Fruit fly (Drosophila melanogaster) whole organism, embryonic: ENCODE measurements around the gene sa.

Experiments used
- Antp ChIP-seq: fragments of 200-800 bp; sonication (Bioruptor generic); optimal IDR thresholded peaks from 3 replicates; lab custom pipeline; 2016; ENCODE audit warnings: missing biosample characterization, missing genetic modification characterization
- Asciz ChIP-seq: fragments of 200-800 bp; sonication (Bioruptor generic); optimal IDR thresholded peaks from 2 replicates; lab custom pipeline; 2017; ENCODE audit warnings: missing biosample characterization, mild to moderate bottlenecking, missing genetic modification characterization, missing genetic modification reagents
- CG10462 ChIP-seq: fragments of 200-800 bp; sonication (Bioruptor generic); optimal IDR thresholded peaks from 2 replicates; lab custom pipeline; 2016; ENCODE audit warnings: missing biosample characterization, missing genetic modification characterization
- CG11696 ChIP-seq: fragments of 200-800 bp; sonication (Bioruptor generic); IDR thresholded peaks from 2 replicates; pipeline ENCODE4 v1.3.6; 2022; ENCODE audit warnings: missing biosample characterization, missing genetic modification characterization
- CG12659 ChIP-seq: fragments of 200-800 bp; sonication (Bioruptor generic); optimal IDR thresholded peaks from 3 replicates; lab custom pipeline; 2017; ENCODE audit warnings: mild to moderate bottlenecking, missing biosample characterization, missing genetic modification reagents, missing genetic modification characterization
- CG1529 ChIP-seq: fragments of 200-800 bp; sonication (Bioruptor generic); optimal IDR thresholded peaks from 3 replicates; lab custom pipeline; 2018; ENCODE audit warnings: missing biosample characterization, missing genetic modification characterization
- CG1603 ChIP-seq: fragments of 200-800 bp; sonication (Bioruptor generic); optimal IDR thresholded peaks from 2 replicates; lab custom pipeline; 2019; ENCODE audit warnings: missing biosample characterization, mild to moderate bottlenecking, missing genetic modification characterization, moderate library complexity
- CG1647 ChIP-seq: fragments of 200-800 bp; sonication (Bioruptor generic); optimal IDR thresholded peaks from 3 replicates; lab custom pipeline; 2016; ENCODE audit warnings: missing biosample characterization, missing genetic modification characterization
- CG17612 ChIP-seq: fragments of 200-800 bp; sonication (Bioruptor generic); IDR thresholded peaks from 2 replicates; pipeline ENCODE4 v1.3.6; 2022; ENCODE audit warnings: missing biosample characterization, missing genetic modification characterization
- CG30020 ChIP-seq: fragments of 200-800 bp; optimal IDR thresholded peaks from 2 replicates; lab custom pipeline; 2019; ENCODE audit warnings: missing biosample characterization, mild to moderate bottlenecking, missing genetic modification characterization, moderate library complexity
- CG32767 ChIP-seq: fragments of 200-800 bp; sonication (Bioruptor generic); IDR thresholded peaks from 2 replicates; pipeline ENCODE4 v1.3.6; 2022; ENCODE audit warnings: missing biosample characterization, missing genetic modification characterization
- CG6765 ChIP-seq: fragments of 200-800 bp; sonication (Bioruptor generic); optimal IDR thresholded peaks from 3 replicates; lab custom pipeline; 2017; ENCODE audit warnings: missing biosample characterization, mild to moderate bottlenecking, missing genetic modification characterization
- CG7987 ChIP-seq: fragments of 200-800 bp; sonication (Bioruptor generic); optimal IDR thresholded peaks from 2 replicates; lab custom pipeline; 2018; ENCODE audit warnings: missing biosample characterization, mild to moderate bottlenecking, missing genetic modification characterization, moderate library complexity
- CG9437 ChIP-seq: fragments of 200-800 bp; sonication (Bioruptor generic); optimal IDR thresholded peaks from 2 replicates; lab custom pipeline; 2018; ENCODE audit warnings: missing biosample characterization, mild to moderate bottlenecking, missing genetic modification characterization
- CG9817 ChIP-seq: fragments of 200-800 bp; sonication (Bioruptor generic); optimal IDR thresholded peaks from 2 replicates; lab custom pipeline; 2018; ENCODE audit warnings: missing biosample characterization, mild to moderate bottlenecking, missing genetic modification characterization, moderate library complexity
- CHES-1-like ChIP-seq: fragments of 200-800 bp; sonication (Bioruptor generic); optimal IDR thresholded peaks from 2 replicates; lab custom pipeline; 2016; ENCODE audit warnings: missing biosample characterization, missing genetic modification characterization
- D19B ChIP-seq: fragments of 200-800 bp; sonication (Bioruptor generic); optimal IDR thresholded peaks from 2 replicates; lab custom pipeline; 2017; ENCODE audit warnings: missing biosample characterization, mild to moderate bottlenecking, missing genetic modification characterization
- Doc2 ChIP-seq: fragments of 200-800 bp; sonication (Bioruptor generic); IDR thresholded peaks from 2 replicates; pipeline ENCODE4 v1.3.6; 2022; ENCODE audit warnings: missing biosample characterization, missing genetic modification characterization
- Dp ChIP-seq: fragments of 200-800 bp; sonication (Bioruptor generic); optimal IDR thresholded peaks from 2 replicates; lab custom pipeline; 2018; ENCODE audit warnings: missing biosample characterization, mild to moderate bottlenecking, missing genetic modification characterization, moderate library complexity
- Dref ChIP-seq: fragments of 200-800 bp; sonication (Bioruptor generic); IDR thresholded peaks from 2 replicates; pipeline ENCODE4 v1.3.6; 2022; ENCODE audit warnings: missing biosample characterization, missing genetic modification characterization
- Drgx ChIP-seq: fragments of 200-800 bp; sonication (Bioruptor generic); IDR thresholded peaks from 2 replicates; pipeline ENCODE4 v1.3.6; 2022; ENCODE audit warnings: missing biosample characterization, missing genetic modification characterization
- Eip74EF ChIP-seq, 2 experiments: fragments of 200-800 bp in 1 of 2; fragments of >200 bp in 1 of 2; sonication (Bioruptor generic) in 1 of 2; optimal IDR thresholded peaks; 2 replicates each; lab custom pipeline; 2017 to 2019; ENCODE audit warnings: missing biosample characterization in 2 of 2, missing genetic modification characterization in 2 of 2, mild to moderate bottlenecking in 1 of 2, moderate library complexity in 1 of 2
- Elba2 ChIP-seq: fragments of 200-800 bp; sonication (Bioruptor generic); optimal IDR thresholded peaks from 3 replicates; lab custom pipeline; 2016; ENCODE audit warnings: missing biosample characterization, missing genetic modification characterization
- GATAe ChIP-seq: fragments of 200-800 bp; sonication (Bioruptor generic); conservative IDR thresholded peaks from 2 replicates; pipeline ENCODE4 v1.3.6; 2022; ENCODE audit warnings: missing biosample characterization, missing genetic modification characterization
- HLH54F ChIP-seq: fragments of 200-800 bp; sonication (Bioruptor generic); optimal IDR thresholded peaks from 3 replicates; lab custom pipeline; 2016; ENCODE audit warnings: missing biosample characterization, missing genetic modification characterization
- HLHmδ ChIP-seq: fragments of 200-800 bp; sonication (Bioruptor generic); optimal IDR thresholded peaks from 2 replicates; lab custom pipeline; 2018; ENCODE audit warnings: missing biosample characterization, mild to moderate bottlenecking, missing genetic modification characterization, moderate library complexity
- Hr39 ChIP-seq: fragments of >200 bp; optimal IDR thresholded peaks from 2 replicates; lab custom pipeline; 2017
- Hr51 ChIP-seq, 2 experiments: fragments of 200-800 bp; sonication (Bioruptor generic); optimal IDR thresholded peaks; 2 replicates in 1 of 2; 3 replicates in 1 of 2; lab custom pipeline; 2016 to 2018; ENCODE audit warnings: missing biosample characterization in 2 of 2, missing genetic modification characterization in 2 of 2, mild to moderate bottlenecking in 1 of 2, moderate library complexity in 1 of 2
- Hsf ChIP-seq: fragments of 200-800 bp; sonication (Bioruptor generic); optimal IDR thresholded peaks from 3 replicates; lab custom pipeline; 2016; ENCODE audit warnings: missing biosample characterization, missing genetic modification characterization
- Meics ChIP-seq: fragments of 200-800 bp; sonication (Bioruptor generic); optimal IDR thresholded peaks from 2 replicates; lab custom pipeline; 2017; ENCODE audit warnings: missing biosample characterization, mild to moderate bottlenecking, missing genetic modification characterization
- Mrtf ChIP-seq: fragments of 200-800 bp; sonication (Bioruptor generic); IDR thresholded peaks from 3 replicates; pipeline ENCODE4 v1.3.6; 2022; ENCODE audit warnings: missing biosample characterization, missing genetic modification characterization
- Six4 ChIP-seq: fragments of 200-800 bp; sonication (Bioruptor generic); optimal IDR thresholded peaks from 2 replicates; lab custom pipeline; 2016; ENCODE audit warnings: missing biosample characterization, missing genetic modification characterization
- Stat92E ChIP-seq, 3 experiments: fragments of >200 bp in 2 of 3; fragments of 200-800 bp in 1 of 3; sonication (Bioruptor generic) in 1 of 3; optimal IDR thresholded peaks; 2 replicates each; lab custom pipeline; 2017 to 2019; ENCODE audit warnings: missing biosample characterization in 3 of 3, missing genetic modification characterization in 3 of 3, mild to moderate bottlenecking in 1 of 3, moderate library complexity in 1 of 3
- abd-A ChIP-seq: fragments of 200-800 bp; sonication (Bioruptor generic); optimal IDR thresholded peaks from 3 replicates; lab custom pipeline; 2019; ENCODE audit warnings: missing biosample characterization, mild to moderate bottlenecking, missing genetic modification characterization, moderate library complexity
- bsh ChIP-seq, 2 experiments: fragments of 200-800 bp; sonication (Bioruptor generic); optimal IDR thresholded peaks; 2 replicates each; lab custom pipeline; 2017 to 2018; ENCODE audit warnings: mild to moderate bottlenecking in 2 of 2, missing biosample characterization in 2 of 2, missing genetic modification characterization in 2 of 2, moderate library complexity in 1 of 2
- cas ChIP-seq: fragments of 200-800 bp; sonication (Bioruptor generic); IDR thresholded peaks from 2 replicates; pipeline ENCODE4 v1.3.6; 2022; ENCODE audit warnings: missing biosample characterization, missing genetic modification characterization
- corto ChIP-seq: fragments of 200-800 bp; sonication (Bioruptor generic); optimal IDR thresholded peaks from 2 replicates; lab custom pipeline; 2016; ENCODE audit warnings: missing biosample characterization, mild to moderate bottlenecking, missing genetic modification characterization, moderate library complexity
- danr ChIP-seq: fragments of 200-800 bp; sonication (Bioruptor generic); IDR thresholded peaks from 2 replicates; pipeline ENCODE4 v1.3.6; 2022; ENCODE audit warnings: missing biosample characterization, missing genetic modification characterization
- emc ChIP-seq: fragments of 200-800 bp; sonication (Bioruptor generic); optimal IDR thresholded peaks from 2 replicates; lab custom pipeline; 2016; ENCODE audit warnings: missing biosample characterization, missing genetic modification characterization
- eve ChIP-seq, 2 experiments: fragments of >200 bp; optimal IDR thresholded peaks; 2 replicates each; lab custom pipeline; 2017; ENCODE audit warnings: missing biosample characterization in 2 of 2, missing genetic modification characterization in 2 of 2
- fd96Cb ChIP-seq: fragments of 200-800 bp; sonication (Bioruptor generic); optimal IDR thresholded peaks from 2 replicates; lab custom pipeline; 2018; ENCODE audit warnings: missing biosample characterization, mild to moderate bottlenecking, missing genetic modification characterization, moderate library complexity
- hkb ChIP-seq, 2 experiments: fragments of 200-800 bp in 1 of 2; fragments of >200 bp in 1 of 2; sonication (Bioruptor generic) in 1 of 2; IDR thresholded peaks in 1 of 2; optimal IDR thresholded peaks in 1 of 2; 2 replicates each; pipeline versions ENCODE4 v1.3.6 to Lab custom; 2017 to 2022; ENCODE audit warnings: missing biosample characterization in 1 of 2, missing genetic modification characterization in 1 of 2
- ind ChIP-seq: fragments of 200-800 bp; sonication (Bioruptor generic); optimal IDR thresholded peaks from 3 replicates; lab custom pipeline; 2016; ENCODE audit warnings: missing biosample characterization, missing genetic modification characterization
- pb ChIP-seq: fragments of 200-800 bp; sonication (Bioruptor generic); optimal IDR thresholded peaks from 3 replicates; lab custom pipeline; 2016; ENCODE audit warnings: missing biosample characterization, missing genetic modification characterization
- row ChIP-seq: fragments of 200-800 bp; sonication (Bioruptor generic); IDR thresholded peaks from 3 replicates; pipeline ENCODE4 v1.3.6; 2022; ENCODE audit warnings: missing biosample characterization, missing genetic modification characterization
- sd ChIP-seq: fragments of 200-800 bp; sonication (Bioruptor generic); optimal IDR thresholded peaks from 3 replicates; lab custom pipeline; 2018; ENCODE audit warnings: missing biosample characterization, mild to moderate bottlenecking, missing genetic modification characterization, moderate library complexity
- slou ChIP-seq: fragments of 200-800 bp; sonication (Bioruptor generic); optimal IDR thresholded peaks from 3 replicates; lab custom pipeline; 2016; ENCODE audit warnings: missing biosample characterization, missing genetic modification characterization
- sr ChIP-seq: fragments of 200-800 bp; sonication (Bioruptor generic); IDR thresholded peaks from 3 replicates; pipeline ENCODE4 v1.3.6; 2022; ENCODE audit warnings: missing biosample characterization, missing genetic modification characterization
- tin ChIP-seq: fragments of 200-800 bp; sonication (Bioruptor generic); optimal IDR thresholded peaks from 3 replicates; lab custom pipeline; 2016; ENCODE audit warnings: missing biosample characterization, missing genetic modification characterization
- usp ChIP-seq: fragments of >200 bp; optimal IDR thresholded peaks from 2 replicates; lab custom pipeline; 2017; ENCODE audit warnings: missing biosample characterization, missing genetic modification characterization

sa gene

dm6 chr3L:21417884-21418536, 11.5 kb upstream of the sa start (continued):
- TF ChIP-seq Drgx (GFP tag; lab: Robert Waterston, UW) (peak; percentile 46; the same call in 1 of the 2 replicates), ind (GFP tag; lab: Kevin White, UChicago) (peak; percentile 39), abd-A (tag; lab: Kevin White, UChicago) (no peak), CG32767 (GFP tag; lab: Robert Waterston, UW) (peak; percentile 47; the same call in 1 of the 2 replicates), D19B (GFP tag; lab: Kevin White, UChicago) (no peak), pb (GFP tag; lab: Kevin White, UChicago) (no peak), CHES-1-like (no peak), Meics (GFP tag; lab: Kevin White, UChicago) (peak; percentile 73), eve (GFP tag; optimal IDR thresholded peaks at IDR 0.05; lab: Kevin White, UChicago) (no peak), CG9817 (tag; lab: Kevin White, UChicago) (peak; percentile 18), corto (GFP tag; lab: Kevin White, UChicago) (no peak), cas (no peak), row (GFP tag; lab: Robert Waterston, UW) (peak; percentile 65), GATAe (GFP tag; lab: Robert Waterston, UW) (no peak), CG7987 (no peak), CG1647 (no peak), fd96Cb (peak; percentile 49), bsh (GFP tag; optimal IDR thresholded peaks at IDR 0.05; lab: Kevin White, UChicago) (peak in 1 of 2 experiments; percentile 62), usp (no peak), CG30020 (tag; lab: Kevin White, UChicago) (no peak), Stat92E (GFP tag; optimal IDR thresholded peaks at IDR 0.05; lab: Kevin White, UChicago) (no peak), CG1603 (tag; lab: Kevin White, UChicago) (no peak), HLH54F (no peak), emc (GFP tag; lab: Kevin White, UChicago) (no peak), CG1529 (peak; percentile 39), Antp (GFP tag; lab: Kevin White, UChicago) (no peak), sr (GFP tag; lab: Robert Waterston, UW) (no peak), Eip74EF (GFP tag; optimal IDR thresholded peaks at IDR 0.05; lab: Kevin White, UChicago) (peak in 1 of 2 experiments; percentile 39), CG6765 (no peak), Asciz (GFP tag; lab: Kevin White, UChicago) (peak; percentile 48), CG11696 (no peak), CG10462 (GFP tag; lab: Kevin White, UChicago) (no peak), CG12659 (peak; percentile 61), slou (no peak), sd (peak; percentile 79), Mrtf (GFP tag; lab: Robert Waterston, UW) (no peak), Dref (GFP tag; lab: Robert Waterston, UW) (no peak), CG17612 (GFP tag; lab: Robert Waterston, UW) (no peak), Hr39 (no peak), Hsf (GFP tag; lab: Kevin White, UChicago) (peak; percentile 41), Six4 (peak; percentile 18), Elba2 (no peak), Hr51 (GFP tag; optimal IDR thresholded peaks at IDR 0.05; lab: Kevin White, UChicago) (peak in 1 of 2 experiments; percentile 80), danr (GFP tag; lab: Robert Waterston, UW) (peak; percentile 44; the same call in 1 of the 2 replicates), HLHmδ (GFP tag; lab: Kevin White, UChicago) (no peak), CG9437 (GFP tag; lab: Kevin White, UChicago) (peak; percentile 50), hkb (optimal IDR thresholded peaks at IDR 0.05; lab: Kevin White, UChicago) (no peak), hkb (GFP tag; IDR thresholded peaks at IDR 0.05; lab: Robert Waterston, UW) (peak; percentile 39), tin (GFP tag; lab: Kevin White, UChicago) (peak; percentile 45), Doc2 (no peak), Dp (no peak)
